Fruit fly (Drosophila melanogaster) whole organism, larva: ENCODE measurements around the gene CG32576.

Experiments used
- noc ChIP-seq: fragments of 200-800 bp; sonication (Bioruptor generic); optimal IDR thresholded peaks from 3 replicates; lab custom pipeline; 2019; ENCODE audit warnings: missing biosample characterization, mild to moderate bottlenecking, missing genetic modification characterization, moderate library complexity

Gene CG32576

DNA sequence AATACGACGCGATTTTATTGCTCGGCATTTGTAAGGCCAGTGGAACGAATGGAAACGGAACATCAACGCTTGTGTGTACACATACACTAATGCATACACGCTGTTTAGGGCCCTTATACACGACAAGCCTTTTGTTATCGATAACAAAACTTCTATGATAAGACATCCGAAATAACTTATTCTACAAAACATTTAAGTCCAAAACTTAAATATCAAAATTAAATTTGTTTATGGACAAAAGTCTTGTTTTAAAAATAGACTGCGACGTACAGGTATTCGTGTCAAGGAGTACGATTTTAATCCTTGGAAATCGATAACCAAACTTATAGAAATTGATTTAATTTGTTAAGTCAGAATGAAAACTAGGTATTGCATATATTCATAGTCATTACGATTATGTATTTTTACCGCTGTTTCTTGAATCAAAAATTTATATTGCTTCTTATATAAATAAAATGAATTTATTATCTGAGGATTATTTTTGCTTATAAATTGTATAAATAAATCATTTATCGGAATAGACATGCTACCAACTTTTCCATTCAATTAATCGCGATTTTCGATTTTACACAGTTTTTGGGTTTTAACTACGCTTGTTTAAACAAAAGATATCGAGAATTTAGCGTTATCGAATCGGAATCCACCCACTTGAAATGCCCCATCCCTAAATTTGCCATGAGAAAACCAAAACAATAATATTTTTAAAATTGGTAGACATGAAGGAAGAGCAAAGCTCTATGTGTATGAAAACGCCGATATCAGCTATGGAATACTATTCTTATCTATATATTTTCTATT, 24.9 kb upstream of the CG32576 start, which contains the start of the genes CG9915 and SWIP:
TSS of gene CG9915 (minus strand) at position 61 of the 798 bp plus-strand sequence.
TSS of gene SWIP (plus strand) at position 632 of the 798 bp plus-strand sequence.
- TF ChIP-seq noc (tag; lab: Kevin White, UChicago), result no peak

DNA sequence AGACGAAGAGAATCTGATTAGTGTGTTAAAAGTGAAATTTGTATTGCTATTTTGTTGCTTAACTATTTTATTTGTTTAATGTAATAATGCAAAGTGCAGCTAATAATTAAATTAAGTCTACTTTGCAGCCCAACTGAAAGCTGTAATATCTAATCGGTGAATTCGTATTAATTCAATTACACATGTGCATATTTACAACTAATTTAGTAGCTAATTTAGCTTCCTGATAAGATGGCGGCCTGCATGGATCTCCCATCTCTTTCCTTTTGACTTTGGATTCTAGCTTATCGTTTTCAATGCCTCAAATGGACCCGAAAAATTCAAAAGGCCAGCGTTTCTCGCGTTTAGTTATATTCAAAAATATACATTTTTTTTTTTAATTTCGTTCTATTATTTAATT, 21.4 kb upstream of the CG32576 start:
- no peak for TF ChIP-seq noc (tag; lab: Kevin White, UChicago)

DNA sequence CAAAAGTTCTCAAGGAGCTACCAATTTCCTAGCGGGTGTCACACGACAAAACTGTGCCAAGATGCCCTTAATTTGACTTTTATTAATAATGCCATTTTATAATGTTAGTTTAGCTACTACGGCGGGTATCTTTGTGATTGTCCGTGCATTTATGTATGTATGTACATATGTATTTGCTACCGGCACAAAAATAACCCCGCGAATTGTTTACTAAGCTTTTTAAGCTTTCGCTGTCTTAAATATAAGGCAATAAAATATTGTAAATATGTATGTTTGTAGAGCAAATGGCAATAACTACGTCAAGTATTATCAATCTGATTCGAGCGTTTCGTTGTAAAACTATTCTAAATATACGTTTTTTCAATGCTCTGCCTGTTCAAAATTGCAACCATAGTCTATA, 20.6 kb upstream of the CG32576 start:
- no peak for TF ChIP-seq noc (tag; lab: Kevin White, UChicago)

DNA sequence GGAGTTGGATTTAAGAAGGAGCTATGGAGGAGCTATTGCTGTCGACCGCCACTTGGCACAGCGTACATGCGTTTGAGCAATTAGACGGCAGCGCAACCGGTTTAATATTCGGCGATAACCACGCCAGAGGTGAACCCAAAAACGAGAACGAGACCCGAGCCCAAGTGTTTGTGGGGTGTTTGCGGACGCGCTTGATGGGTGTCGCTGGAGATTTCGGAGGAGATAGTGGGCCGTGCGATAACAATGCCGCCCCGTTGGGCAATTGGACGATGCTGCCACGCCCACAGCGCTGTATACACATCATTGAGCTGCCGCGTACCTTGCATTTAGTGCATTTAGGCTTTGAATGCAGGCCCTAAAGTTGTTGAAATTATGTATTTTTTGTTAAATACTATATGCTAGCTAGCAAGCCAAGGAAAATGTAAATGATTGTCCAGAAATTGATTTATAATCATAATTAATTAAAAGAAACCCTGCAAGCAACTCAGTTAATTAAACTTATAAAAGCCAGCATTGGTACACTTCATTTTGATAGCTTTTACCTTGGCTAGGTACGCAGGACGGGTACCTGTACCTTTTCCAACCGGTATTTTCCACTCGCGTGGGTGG, 20.1 kb upstream of the CG32576 start, which contains the start of gene Had1:
TSS of gene Had1 (minus strand) at position 358 of the 609 bp plus-strand sequence.
- TF ChIP-seq noc (tag; lab: Kevin White, UChicago), result no peak

DNA sequence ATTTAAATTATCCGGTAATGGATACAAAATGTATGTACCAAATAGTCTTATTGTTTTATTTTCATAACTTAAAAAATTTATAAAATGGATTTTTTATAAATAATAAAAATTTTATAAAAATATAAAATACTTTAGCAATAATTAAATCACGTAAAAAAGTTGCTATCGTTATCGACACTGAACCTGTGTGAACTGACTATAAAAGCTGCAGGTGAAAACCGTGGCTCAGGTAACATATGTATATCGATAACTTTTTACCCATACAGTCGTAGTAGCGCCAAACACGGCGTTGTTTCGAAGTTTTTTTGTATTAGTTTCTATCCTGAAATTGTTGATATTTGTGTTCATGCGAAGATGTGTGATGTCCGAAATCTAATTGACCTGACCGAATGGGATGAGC, 15.3 kb upstream of the CG32576 start, which contains the start of gene CG3679:
TSS of gene CG3679 (plus strand) at position 235 of the 400 bp plus-strand sequence.
- TF ChIP-seq noc (tag; lab: Kevin White, UChicago), result no peak

DNA sequence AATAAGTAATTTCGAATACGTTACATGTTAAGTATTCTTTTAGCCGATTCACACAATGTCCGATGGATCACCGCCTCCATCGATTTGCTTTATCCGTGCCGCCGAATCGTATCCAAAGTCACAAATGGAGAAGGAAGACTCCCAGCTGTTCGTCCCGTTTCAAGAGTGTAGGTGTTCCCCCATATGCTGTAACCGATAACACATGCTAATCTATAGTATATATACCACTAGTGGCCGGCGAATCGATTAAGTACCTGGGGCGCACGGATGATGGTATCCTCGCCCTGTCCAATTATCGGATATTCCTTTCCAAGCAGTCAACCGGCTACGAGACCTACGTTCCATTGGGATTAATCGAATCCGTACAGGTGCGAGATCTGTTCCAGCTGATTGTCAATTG, 9.3 kb upstream of the CG32576 start, which contains the start of gene ERp44:
TSS of gene ERp44 (minus strand) at position 101 of the 400 bp plus-strand sequence.
- no peak for TF ChIP-seq noc (tag; lab: Kevin White, UChicago)

DNA sequence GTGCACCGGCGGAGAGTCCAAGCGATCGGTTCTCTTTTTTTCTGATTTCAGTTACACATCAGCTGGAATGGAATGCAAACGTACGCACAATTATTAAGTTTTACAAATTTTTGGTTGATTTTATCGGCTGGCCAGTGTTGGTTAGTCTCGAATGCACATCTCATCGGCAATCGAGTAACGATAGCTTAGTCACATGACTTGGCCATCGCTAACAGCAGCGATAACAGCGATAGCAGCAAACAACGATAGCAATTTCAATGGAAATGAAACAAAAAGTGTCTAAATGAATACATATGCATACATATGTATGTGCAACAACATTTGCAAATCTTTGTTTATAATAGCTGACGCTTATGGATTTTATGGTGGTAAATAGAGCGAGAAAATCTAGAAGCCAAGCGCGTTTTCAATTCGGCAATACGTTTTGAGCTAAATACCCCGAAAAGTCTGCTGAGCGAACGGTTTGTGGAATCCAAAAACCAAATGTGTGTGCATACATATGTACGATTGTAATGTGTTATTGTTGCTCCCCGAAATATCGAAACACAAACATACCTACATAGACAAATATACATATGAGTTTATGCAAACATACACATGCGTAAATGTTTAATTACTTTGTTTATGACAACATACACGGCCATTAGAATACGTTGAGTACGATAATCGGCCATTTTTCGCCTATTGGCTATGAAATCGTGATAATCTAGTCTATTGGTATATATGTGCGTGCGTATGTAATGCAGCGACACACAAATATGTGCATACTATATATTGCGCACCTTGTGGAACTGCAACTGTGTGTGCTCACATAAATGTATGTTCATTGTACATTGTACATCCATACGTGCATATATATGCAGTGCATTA, 8.3 kb upstream of the CG32576 start, which contains the start of gene CG3632:
TSS of gene CG3632 (plus strand) at position 249 of the 870 bp plus-strand sequence.
- no peak for TF ChIP-seq noc (tag; lab: Kevin White, UChicago)

DNA sequence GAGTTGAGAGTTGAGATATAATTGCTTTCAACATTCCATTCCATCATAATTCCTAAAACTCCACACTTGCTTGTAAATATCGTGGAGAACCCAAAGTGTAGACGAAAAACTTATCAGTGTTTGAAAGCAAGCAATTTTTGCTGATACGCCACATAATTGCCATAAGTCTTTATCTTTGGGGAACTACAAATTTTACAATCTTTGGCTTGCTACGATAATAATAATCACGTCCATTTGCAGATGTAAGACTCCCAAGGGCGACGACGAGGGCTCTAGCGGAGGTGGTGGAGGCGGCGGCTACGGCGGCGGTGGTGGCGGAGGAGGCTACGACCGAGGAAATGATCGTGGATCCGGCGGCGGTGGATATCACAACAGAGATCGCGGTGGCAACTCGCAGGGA, 4.3 kb upstream of the CG32576 start:
- TF ChIP-seq noc (tag; lab: Kevin White, UChicago), result no peak

DNA sequence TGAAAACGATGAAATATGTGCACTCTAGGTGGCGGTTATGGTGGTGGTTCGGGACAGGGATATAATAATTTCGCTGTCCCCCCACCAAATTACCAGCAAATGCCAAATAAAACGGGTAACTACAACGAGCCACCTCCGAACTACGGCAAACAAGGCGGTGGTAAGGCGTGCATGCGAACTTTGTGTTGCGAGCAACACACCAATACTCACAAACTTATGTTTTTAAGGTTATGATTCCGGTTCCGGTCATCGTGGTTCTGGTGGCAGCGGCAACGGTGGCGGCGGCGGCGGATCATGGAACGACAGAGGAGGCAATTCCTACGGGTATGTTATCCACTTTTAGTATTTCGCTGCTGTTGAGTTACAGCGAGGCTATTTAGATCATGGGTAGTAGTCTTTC, 666 bp upstream of the CG32576 start:
- TF ChIP-seq noc (tag; lab: Kevin White, UChicago), result no peak

DNA sequence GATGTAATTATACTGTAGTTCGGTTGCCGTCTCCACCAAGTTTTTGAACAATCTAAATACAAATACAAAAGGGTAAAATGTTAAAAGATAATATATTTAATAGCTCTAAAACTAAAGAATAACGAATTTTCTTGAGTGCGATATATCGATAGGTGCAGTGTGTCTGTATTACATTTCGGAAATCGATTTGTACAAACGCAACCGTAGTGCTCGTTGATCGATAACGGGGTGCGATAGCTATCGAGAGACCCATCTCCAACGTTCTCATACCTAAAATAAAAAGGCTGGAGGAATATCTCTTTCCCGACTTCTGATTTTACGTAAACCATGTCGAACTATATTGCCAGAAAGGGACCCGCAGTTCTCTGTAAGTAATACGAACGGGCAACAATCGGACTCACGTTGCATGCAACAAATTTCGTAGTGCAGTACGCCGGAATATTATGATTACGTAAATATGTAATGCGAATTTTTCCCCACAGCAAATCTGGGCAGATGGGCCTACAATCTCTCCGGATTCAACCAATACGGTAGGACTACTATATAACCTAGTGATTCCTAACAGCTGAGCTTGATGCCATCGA, 2.2 kb downstream of the CG32576 start, which contains the start of gene UQCR-14:
TSS of gene UQCR-14 (plus strand) at position 206 of the 584 bp plus-strand sequence.
- peak; percentile 19 for TF ChIP-seq noc (tag; lab: Kevin White, UChicago)

DNA sequence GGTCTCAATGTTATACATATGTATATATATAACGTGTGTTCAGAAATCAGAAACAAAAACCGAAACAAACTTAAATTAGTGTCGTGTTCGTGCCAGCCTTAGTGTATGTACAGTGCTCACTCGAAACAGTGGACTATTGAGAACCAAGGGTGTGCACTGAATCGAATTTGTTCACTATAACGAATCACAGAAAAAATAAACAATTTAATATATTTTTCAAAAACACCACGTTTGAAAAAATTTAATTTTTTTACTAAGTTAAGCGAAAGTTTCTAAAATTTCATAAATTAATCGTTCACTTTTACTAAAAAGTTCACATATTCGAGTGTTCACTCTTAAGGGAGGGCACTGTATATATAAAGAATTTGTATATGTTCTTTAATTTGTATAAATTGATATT, 3.1 kb downstream of the CG32576 start:
- TF ChIP-seq noc (tag; lab: Kevin White, UChicago), result peak; percentile 51

DNA sequence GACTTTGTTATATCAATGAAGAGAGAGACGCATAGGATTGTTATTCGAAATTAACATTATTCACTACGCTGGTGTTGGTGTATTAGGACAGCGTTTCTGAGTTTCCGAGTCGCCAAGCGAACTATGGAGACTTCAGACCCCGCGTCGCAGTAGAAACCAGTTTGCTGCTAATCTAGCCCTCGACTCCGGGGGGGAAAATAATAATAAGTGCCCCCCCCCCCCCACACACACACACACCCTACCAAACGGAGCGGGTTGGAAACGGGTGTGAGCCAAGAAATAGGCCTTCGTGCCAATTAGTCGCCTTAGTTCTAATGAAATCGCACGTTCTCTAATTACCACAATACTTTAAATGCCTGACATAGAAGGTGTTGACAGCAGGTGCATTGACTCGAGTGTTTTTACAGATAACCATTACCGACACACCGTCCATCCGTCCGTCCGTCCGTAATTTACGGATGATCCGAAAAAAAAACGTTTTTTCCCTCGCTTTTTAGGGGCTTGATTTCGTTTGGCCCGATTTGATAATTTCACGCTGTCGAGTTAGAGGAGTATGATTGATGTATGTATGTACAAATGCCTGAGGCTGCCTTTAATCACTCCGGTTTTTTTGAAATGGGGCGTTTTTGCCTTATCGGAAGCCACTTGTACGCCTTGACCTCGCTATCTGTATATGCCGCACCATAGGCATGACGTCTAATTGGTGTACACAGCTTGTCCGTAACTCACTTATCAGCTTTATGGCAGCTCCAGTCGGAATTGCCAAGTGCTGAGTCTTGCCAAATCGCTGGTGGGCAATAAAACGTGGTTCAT, 6.4 kb downstream of the CG32576 start:
- TF ChIP-seq noc (tag; lab: Kevin White, UChicago), result peak; percentile 54

DNA sequence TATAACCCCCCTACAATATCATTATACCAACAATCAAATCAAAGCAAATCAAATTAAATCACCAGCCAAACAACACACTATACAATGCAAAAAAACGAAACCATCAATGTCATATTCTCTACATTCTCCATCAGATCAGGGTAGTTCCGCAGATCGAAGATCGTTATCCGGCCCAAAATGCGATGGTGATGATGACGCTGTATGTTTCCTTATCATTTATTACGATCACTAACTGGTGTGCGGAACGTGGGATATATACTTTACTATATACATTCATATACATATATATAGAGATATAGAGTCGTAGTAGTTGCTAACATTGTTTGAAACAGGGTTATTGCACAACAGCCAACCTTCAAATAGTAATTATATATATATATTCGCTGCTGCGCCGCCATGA, 7.0 kb downstream of the CG32576 start:
- no peak for TF ChIP-seq noc (tag; lab: Kevin White, UChicago)

DNA sequence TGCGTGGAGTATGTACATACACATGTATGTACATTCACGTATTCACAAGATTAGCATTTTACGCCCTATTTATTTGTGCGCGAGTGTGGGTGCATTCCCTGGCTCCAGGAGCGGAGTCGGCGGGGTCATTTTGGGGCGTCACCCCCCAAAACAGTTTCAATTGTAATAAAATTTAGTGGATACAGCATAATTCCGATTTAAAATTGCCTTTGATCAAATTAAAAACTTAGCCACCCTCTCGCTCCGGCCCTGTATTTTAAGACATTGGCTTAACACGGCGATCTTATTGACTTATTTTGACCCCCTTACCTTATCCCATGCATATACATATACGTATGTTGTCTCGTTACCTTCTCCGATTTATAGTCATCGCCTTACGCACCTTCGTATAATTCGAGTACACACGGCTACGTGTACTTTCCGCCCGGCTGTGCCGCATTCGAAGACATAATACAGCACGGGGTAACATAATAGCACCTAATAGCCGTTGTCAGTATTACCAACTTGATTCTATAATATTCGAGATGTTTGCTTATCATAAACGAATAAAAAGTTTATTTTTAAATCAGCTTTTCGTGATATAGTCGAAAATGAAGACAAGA, 8.9 kb downstream of the CG32576 start:
- peak; percentile 90 for TF ChIP-seq noc (tag; lab: Kevin White, UChicago)
